Fruit fly (Drosophila melanogaster) whole organism, embryonic: ENCODE data around the gene Pde6.

Source experiments
- Atf3 ChIP-seq: fragments of 200-800 bp; sonication (Bioruptor generic); optimal IDR thresholded peaks from 3 replicates; lab custom pipeline; 2016; ENCODE audit warnings: missing biosample characterization, missing genetic modification characterization
- Atf6 ChIP-seq: fragments of 200-800 bp; sonication (Bioruptor generic); IDR thresholded peaks from 2 replicates; pipeline ENCODE4 v1.3.6; 2022; ENCODE audit warnings: missing biosample characterization, missing genetic modification characterization
- Blimp-1 ChIP-seq: fragments of 200-800 bp; sonication (Bioruptor generic); optimal IDR thresholded peaks from 3 replicates; lab custom pipeline; 2018; ENCODE audit warnings: missing biosample characterization, missing genetic modification characterization, mild to moderate bottlenecking, moderate library complexity, missing genetic modification reagents
- CG10321 ChIP-seq: fragments of 200-800 bp; sonication (Bioruptor generic); IDR thresholded peaks from 2 replicates; pipeline ENCODE4 v1.3.6; 2022; ENCODE audit warnings: missing biosample characterization, missing genetic modification characterization
- CG11560 ChIP-seq: fragments of 200-800 bp; sonication (Bioruptor generic); IDR thresholded peaks from 3 replicates; pipeline ENCODE4 v1.3.6; 2022; ENCODE audit warnings: missing biosample characterization, missing genetic modification characterization
- CG11696 ChIP-seq: fragments of 200-800 bp; sonication (Bioruptor generic); IDR thresholded peaks from 2 replicates; pipeline ENCODE4 v1.3.6; 2022; ENCODE audit warnings: missing biosample characterization, missing genetic modification characterization
- CG12071 ChIP-seq: fragments of 200-800 bp; sonication (Bioruptor generic); optimal IDR thresholded peaks from 3 replicates; lab custom pipeline; 2018; ENCODE audit warnings: missing biosample characterization, mild to moderate bottlenecking, missing genetic modification characterization
- CG13624 ChIP-seq: fragments of 200-800 bp; sonication (Bioruptor generic); optimal IDR thresholded peaks from 2 replicates; lab custom pipeline; 2016; ENCODE audit warnings: missing biosample characterization, missing genetic modification characterization
- CG15514 ChIP-seq: fragments of 200-800 bp; sonication (Bioruptor generic); optimal IDR thresholded peaks from 3 replicates; lab custom pipeline; 2017; ENCODE audit warnings: missing biosample characterization, missing genetic modification characterization, mild to moderate bottlenecking, moderate library complexity, missing genetic modification reagents
- CG16815 ChIP-seq: fragments of 200-800 bp; sonication (Bioruptor generic); optimal IDR thresholded peaks from 3 replicates; lab custom pipeline; 2017; ENCODE audit warnings: missing biosample characterization, mild to moderate bottlenecking, missing genetic modification characterization
- CG17361 ChIP-seq: fragments of 200-800 bp; sonication (Bioruptor generic); IDR thresholded peaks from 3 replicates; pipeline ENCODE4 v1.3.6; 2022; ENCODE audit warnings: missing biosample characterization, missing genetic modification characterization
- CG1832 ChIP-seq: fragments of 200-800 bp; sonication (Bioruptor generic); optimal IDR thresholded peaks from 2 replicates; lab custom pipeline; 2017; ENCODE audit warnings: missing biosample characterization, mild to moderate bottlenecking, missing genetic modification characterization, inconsistent platforms
- CG2199 ChIP-seq: fragments of 200-800 bp; sonication (Bioruptor generic); IDR thresholded peaks from 3 replicates; pipeline ENCODE4 v1.3.6; 2022; ENCODE audit warnings: missing biosample characterization, missing genetic modification characterization
- CG31224 ChIP-seq: fragments of 200-800 bp; sonication (Bioruptor generic); IDR thresholded peaks from 2 replicates; pipeline ENCODE4 v1.3.6; 2022; ENCODE audit warnings: missing biosample characterization, missing genetic modification characterization
- CG32532 ChIP-seq: fragments of 200-800 bp; sonication (Bioruptor generic); IDR thresholded peaks from 2 replicates; pipeline ENCODE4 v1.3.6; 2022; ENCODE audit warnings: missing biosample characterization, missing genetic modification characterization
- CG32767 ChIP-seq: fragments of 200-800 bp; sonication (Bioruptor generic); IDR thresholded peaks from 2 replicates; pipeline ENCODE4 v1.3.6; 2022; ENCODE audit warnings: missing biosample characterization, missing genetic modification characterization
- CG3838 ChIP-seq: fragments of 200-800 bp; sonication (Bioruptor generic); optimal IDR thresholded peaks from 3 replicates; lab custom pipeline; 2016; ENCODE audit warnings: missing biosample characterization, missing genetic modification characterization
- CG4282 ChIP-seq: fragments of 200-800 bp; sonication (Bioruptor generic); optimal IDR thresholded peaks from 2 replicates; lab custom pipeline; 2016; ENCODE audit warnings: missing biosample characterization, missing genetic modification characterization
- CG4617 ChIP-seq: fragments of 200-800 bp; sonication (Bioruptor generic); optimal IDR thresholded peaks from 3 replicates; lab custom pipeline; 2016; ENCODE audit warnings: missing biosample characterization, missing genetic modification characterization, borderline replicate concordance
- CG4820 ChIP-seq: fragments of 200-800 bp; sonication (Bioruptor generic); optimal IDR thresholded peaks from 3 replicates; lab custom pipeline; 2016; ENCODE audit warnings: missing biosample characterization, missing genetic modification characterization
- CG5953 ChIP-seq: fragments of 200-800 bp; sonication (Bioruptor generic); IDR thresholded peaks from 2 replicates; pipeline ENCODE4 v1.3.6; 2022; ENCODE audit warnings: missing biosample characterization, missing genetic modification characterization
- CG6683 ChIP-seq: fragments of 200-800 bp; sonication (Bioruptor generic); optimal IDR thresholded peaks from 2 replicates; lab custom pipeline; 2017; ENCODE audit warnings: missing biosample characterization, mild to moderate bottlenecking, missing genetic modification characterization, missing genetic modification reagents
- CG7372 ChIP-seq: fragments of 200-800 bp; sonication (Bioruptor generic); IDR thresholded peaks from 2 replicates; pipeline ENCODE4 v1.3.6; 2022; ENCODE audit warnings: missing biosample characterization, missing genetic modification characterization
- CG7987 ChIP-seq: fragments of 200-800 bp; sonication (Bioruptor generic); optimal IDR thresholded peaks from 2 replicates; lab custom pipeline; 2018; ENCODE audit warnings: missing biosample characterization, mild to moderate bottlenecking, missing genetic modification characterization, moderate library complexity
- D19B ChIP-seq: fragments of 200-800 bp; sonication (Bioruptor generic); optimal IDR thresholded peaks from 2 replicates; lab custom pipeline; 2017; ENCODE audit warnings: missing biosample characterization, mild to moderate bottlenecking, missing genetic modification characterization
- Dip3 ChIP-seq: fragments of 200-800 bp; sonication (Bioruptor generic); optimal IDR thresholded peaks from 3 replicates; lab custom pipeline; 2016; ENCODE audit warnings: missing biosample characterization, missing genetic modification characterization
- Fer2 ChIP-seq: fragments of 200-800 bp; sonication (Bioruptor generic); optimal IDR thresholded peaks from 2 replicates; lab custom pipeline; 2018; ENCODE audit warnings: missing biosample characterization, mild to moderate bottlenecking, missing genetic modification characterization, moderate library complexity
- HHEX ChIP-seq: fragments of 200-800 bp; sonication (Bioruptor generic); optimal IDR thresholded peaks from 3 replicates; lab custom pipeline; 2017; ENCODE audit warnings: missing biosample characterization, mild to moderate bottlenecking, missing genetic modification characterization, missing genetic modification reagents
- HmgD ChIP-seq: fragments of 200-800 bp; sonication (Bioruptor generic); optimal IDR thresholded peaks from 3 replicates; lab custom pipeline; 2016; ENCODE audit warnings: missing biosample characterization, missing genetic modification characterization
- Sox100B ChIP-seq: fragments of 200-800 bp; sonication (Bioruptor generic); optimal IDR thresholded peaks from 3 replicates; lab custom pipeline; 2018; ENCODE audit warnings: missing biosample characterization, mild to moderate bottlenecking, missing genetic modification characterization
- az2 ChIP-seq: fragments of 200-800 bp; sonication (Bioruptor generic); optimal IDR thresholded peaks from 3 replicates; lab custom pipeline; 2016; ENCODE audit warnings: missing biosample characterization, missing genetic modification characterization
- cg ChIP-seq: fragments of 200-800 bp; sonication (Bioruptor generic); optimal IDR thresholded peaks from 3 replicates; lab custom pipeline; 2019; ENCODE audit warnings: missing biosample characterization, mild to moderate bottlenecking, missing genetic modification characterization, moderate library complexity
- chn ChIP-seq: fragments of 200-800 bp; sonication (Bioruptor generic); optimal IDR thresholded peaks from 2 replicates; lab custom pipeline; 2016; ENCODE audit warnings: missing biosample characterization, missing genetic modification characterization
- crp ChIP-seq, 2 experiments: fragments of 200-800 bp; sonication (Bioruptor generic); optimal IDR thresholded peaks; 2 replicates in 1 of 2; 3 replicates in 1 of 2; lab custom pipeline; 2017; ENCODE audit warnings: missing biosample characterization in 2 of 2, missing genetic modification characterization in 2 of 2, mild to moderate bottlenecking in 1 of 2, moderate library complexity in 1 of 2
- dan ChIP-seq: fragments of 200-800 bp; sonication (Bioruptor generic); IDR thresholded peaks from 2 replicates; pipeline ENCODE4 v1.3.6; 2022; ENCODE audit warnings: missing biosample characterization, missing genetic modification characterization
- ewg ChIP-seq: fragments of 200-800 bp; sonication (Bioruptor generic); optimal IDR thresholded peaks from 3 replicates; lab custom pipeline; 2017; ENCODE audit warnings: mild to moderate bottlenecking, missing biosample characterization, missing genetic modification reagents, missing genetic modification characterization
- fd3F ChIP-seq: fragments of 200-800 bp; sonication (Bioruptor generic); optimal IDR thresholded peaks from 2 replicates; lab custom pipeline; 2018; ENCODE audit warnings: missing biosample characterization, mild to moderate bottlenecking, missing genetic modification characterization, moderate library complexity
- ftz-f1 ChIP-seq: fragments of 200-800 bp; sonication (Bioruptor generic); optimal IDR thresholded peaks from 2 replicates; lab custom pipeline; 2016; ENCODE audit warnings: missing biosample characterization, missing genetic modification characterization
- gcm2 ChIP-seq: fragments of 200-800 bp; sonication (Bioruptor generic); optimal IDR thresholded peaks from 2 replicates; lab custom pipeline; 2016; ENCODE audit warnings: missing biosample characterization, missing genetic modification characterization
- gsb-n ChIP-seq: fragments of 200-800 bp; sonication (Bioruptor generic); optimal IDR thresholded peaks from 3 replicates; lab custom pipeline; 2018; ENCODE audit warnings: missing biosample characterization, mild to moderate bottlenecking, missing genetic modification characterization
- ind ChIP-seq: fragments of 200-800 bp; sonication (Bioruptor generic); optimal IDR thresholded peaks from 3 replicates; lab custom pipeline; 2016; ENCODE audit warnings: missing biosample characterization, missing genetic modification characterization
- klu ChIP-seq: fragments of 200-800 bp; sonication (Bioruptor generic); IDR thresholded peaks from 2 replicates; pipeline ENCODE4 v1.3.6; 2022; ENCODE audit warnings: missing biosample characterization, missing genetic modification characterization
- mam ChIP-seq: fragments of 200-800 bp; sonication (Bioruptor generic); optimal IDR thresholded peaks from 3 replicates; lab custom pipeline; 2016; ENCODE audit warnings: missing biosample characterization, missing genetic modification characterization
- pzg ChIP-seq: fragments of 200-800 bp; sonication (Bioruptor generic); optimal IDR thresholded peaks from 3 replicates; lab custom pipeline; 2018; ENCODE audit warnings: missing biosample characterization, mild to moderate bottlenecking, missing genetic modification characterization, moderate library complexity
- sens ChIP-seq: fragments of 200-800 bp; sonication (Bioruptor generic); peaks from one replicate; lab custom pipeline; 2016; ENCODE audit warnings: missing biosample characterization, missing genetic modification characterization
- stwl ChIP-seq: fragments of 200-800 bp; sonication (Bioruptor generic); optimal IDR thresholded peaks from 3 replicates; lab custom pipeline; 2018; ENCODE audit warnings: missing biosample characterization, mild to moderate bottlenecking, missing genetic modification characterization, moderate library complexity
- vvl ChIP-seq: fragments of 200-800 bp; sonication (Bioruptor generic); IDR thresholded peaks from 2 replicates; pipeline ENCODE4 v1.3.6; 2022; ENCODE audit warnings: missing biosample characterization, missing genetic modification characterization
- wek ChIP-seq: fragments of 200-800 bp; sonication (Bioruptor generic); optimal IDR thresholded peaks from 3 replicates; lab custom pipeline; 2018; ENCODE audit warnings: missing biosample characterization, mild to moderate bottlenecking, missing genetic modification characterization, moderate library complexity
- yki ChIP-seq: fragments of >200 bp; optimal IDR thresholded peaks from 3 replicates; lab custom pipeline; 2018
- zen2 ChIP-seq: fragments of 200-800 bp; sonication (Bioruptor generic); IDR thresholded peaks from 3 replicates; pipeline ENCODE4 v1.3.6; 2022; ENCODE audit warnings: missing biosample characterization, missing genetic modification characterization; ENCODE audit not compliant: partially characterized antibody
- zf30C ChIP-seq: fragments of 200-800 bp; sonication (Bioruptor generic); optimal IDR thresholded peaks from 3 replicates; lab custom pipeline; 2018; ENCODE audit warnings: missing biosample characterization, mild to moderate bottlenecking, missing genetic modification characterization

The Pde6 gene

DNA sequence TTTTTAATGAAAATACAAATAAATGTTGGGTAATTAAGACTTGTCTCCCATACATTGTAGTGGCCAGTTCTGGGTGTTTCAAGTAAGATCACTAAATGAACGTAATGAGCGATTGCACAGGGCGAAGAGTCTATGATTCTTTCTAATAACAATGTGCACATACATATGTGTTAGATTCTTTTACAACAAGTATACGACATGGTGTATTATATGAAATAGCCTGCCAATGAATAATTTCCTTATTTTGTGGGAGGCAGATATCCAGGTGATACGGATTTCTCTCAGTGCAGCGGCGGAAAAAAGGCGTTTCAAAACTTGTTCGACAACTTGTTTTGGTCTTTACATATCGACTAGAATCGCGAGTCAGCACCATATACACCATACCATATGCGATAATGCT lies 84.5 kb downstream of the Pde6 start (continued):
- TF ChIP-seq fd3F (GFP tag; lab: Kevin White, UChicago) (peak; percentile 25), crp (GFP tag; optimal IDR thresholded peaks at IDR 0.05; lab: Kevin White, UChicago) (no peak), mam (GFP tag; lab: Kevin White, UChicago) (peak; percentile 71), wek (GFP tag; lab: Kevin White, UChicago) (peak; percentile 0), gcm2 (no peak), CG4617 (no peak), CG7372 (GFP tag; lab: Robert Waterston, UW) (peak; percentile 64), CG32532 (peak; percentile 83), zf30C (GFP tag; lab: Kevin White, UChicago) (peak; percentile 21), stwl (no peak), CG15514 (GFP tag; lab: Kevin White, UChicago) (peak; percentile 60), CG2199 (GFP tag; lab: Robert Waterston, UW) (peak; percentile 50; the same call in 2 of the 3 replicates), CG31224 (peak; percentile 55; the same call in 1 of the 2 replicates), yki (lab: Kevin White, UChicago) (no peak), Blimp-1 (peak; percentile 24), cg (GFP tag; lab: Kevin White, UChicago) (no peak), D19B (peak; percentile 32), chn (GFP tag; lab: Kevin White, UChicago) (peak; percentile 23), CG11696 (GFP tag; lab: Robert Waterston, UW) (peak; percentile 36; the same call in 1 of the 2 replicates), ind (GFP tag; lab: Kevin White, UChicago) (peak; percentile 54), CG12071 (GFP tag; lab: Kevin White, UChicago) (peak; percentile 45), HHEX (GFP tag; lab: Kevin White, UChicago) (peak; percentile 50), zen2 (no peak), CG16815 (GFP tag; lab: Kevin White, UChicago) (peak; percentile 6), CG32767 (GFP tag; lab: Robert Waterston, UW) (0 out of 2 replicates have a peak, but pooled peaks have one; percentile 19), Atf3 (no peak), vvl (GFP tag; lab: Robert Waterston, UW) (peak; percentile 75), gsb-n (no peak), Dip3 (GFP tag; lab: Kevin White, UChicago) (peak; percentile 33), dan (GFP tag; lab: Robert Waterston, UW) (no peak), CG7987 (GFP tag; lab: Kevin White, UChicago) (no peak), Atf6 (GFP tag; lab: Robert Waterston, UW) (peak; percentile 65), klu (GFP tag; lab: Robert Waterston, UW) (0 out of 2 replicates have a peak, but pooled peaks have one; percentile 24), pzg (no peak), CG13624 (GFP tag; lab: Kevin White, UChicago) (peak; percentile 78), CG10321 (GFP tag; lab: Robert Waterston, UW) (no peak), CG4282 (GFP tag; lab: Kevin White, UChicago) (no peak), CG17361 (GFP tag; lab: Robert Waterston, UW) (peak; percentile 47; the same call in 1 of the 3 replicates), Fer2 (tag; lab: Kevin White, UChicago) (no peak), CG5953 (GFP tag; lab: Robert Waterston, UW) (0 out of 2 replicates have a peak, but pooled peaks have one; percentile 25), CG11560 (tag; lab: Robert Waterston, UW) (0 out of 3 replicates have a peak, but pooled peaks have one; percentile 20), sens (GFP tag; lab: Kevin White, UChicago) (peak; percentile 87), Sox100B (GFP tag; lab: Kevin White, UChicago) (no peak), az2 (GFP tag; lab: Kevin White, UChicago) (peak; percentile 49), CG1832 (GFP tag; lab: Kevin White, UChicago) (no peak), HmgD (no peak), CG4820 (peak; percentile 44), CG3838 (peak; percentile 8), CG6683 (no peak), ewg (GFP tag; lab: Kevin White, UChicago) (peak; percentile 2), ftz-f1 (GFP tag; lab: Kevin White, UChicago) (no peak)
